Fruit fly (Drosophila melanogaster) whole organism, embryonic: ENCODE measurements around the gene CG2120.

Experiments used
- Atf3 ChIP-seq: fragments of 200-800 bp; sonication (Bioruptor generic); optimal IDR thresholded peaks from 3 replicates; lab custom pipeline; 2016; ENCODE audit warnings: missing biosample characterization, missing genetic modification characterization
- Bgb ChIP-seq: fragments of 200-800 bp; sonication (Bioruptor generic); IDR thresholded peaks from 2 replicates; pipeline ENCODE4 v1.3.6; 2022; ENCODE audit warnings: missing biosample characterization, missing genetic modification characterization; ENCODE audit not compliant: partially characterized antibody
- C15 ChIP-seq: fragments of 200-800 bp; sonication (Bioruptor generic); IDR thresholded peaks from 3 replicates; pipeline ENCODE4 v1.3.6; 2022; ENCODE audit warnings: missing biosample characterization, missing genetic modification characterization
- CG10147 ChIP-seq: fragments of 200-800 bp; sonication (Bioruptor generic); optimal IDR thresholded peaks from 2 replicates; lab custom pipeline; 2019; ENCODE audit warnings: missing biosample characterization, mild to moderate bottlenecking, missing genetic modification characterization, moderate library complexity
- CG1024 ChIP-seq: fragments of 200-800 bp; sonication (Bioruptor generic); IDR thresholded peaks from 2 replicates; pipeline ENCODE4 v1.3.6; 2022; ENCODE audit warnings: missing biosample characterization, missing genetic modification characterization
- CG12155 ChIP-seq: fragments of 200-800 bp; sonication (Bioruptor generic); optimal IDR thresholded peaks from 3 replicates; lab custom pipeline; 2016; ENCODE audit warnings: missing biosample characterization, missing genetic modification characterization
- CG13123 ChIP-seq: fragments of 200-800 bp; sonication (Bioruptor generic); optimal IDR thresholded peaks from 2 replicates; lab custom pipeline; 2016; ENCODE audit warnings: missing biosample characterization, missing genetic modification characterization
- CG13287 ChIP-seq: fragments of 200-800 bp; sonication (Bioruptor generic); IDR thresholded peaks from 2 replicates; pipeline ENCODE4 v1.3.6; 2022; ENCODE audit warnings: missing biosample characterization, missing genetic modification characterization; ENCODE audit not compliant: partially characterized antibody
- CG15269 ChIP-seq: fragments of 200-800 bp; sonication (Bioruptor generic); optimal IDR thresholded peaks from 2 replicates; lab custom pipeline; 2018; ENCODE audit warnings: missing biosample characterization, mild to moderate bottlenecking, missing genetic modification characterization, moderate library complexity
- CG16863 ChIP-seq: fragments of 200-800 bp; sonication (Bioruptor generic); optimal IDR thresholded peaks from 3 replicates; lab custom pipeline; 2016; ENCODE audit warnings: missing biosample characterization, missing genetic modification characterization
- CG17359 ChIP-seq: fragments of 200-800 bp; sonication (Bioruptor generic); optimal IDR thresholded peaks from 3 replicates; lab custom pipeline; 2018; ENCODE audit warnings: missing biosample characterization, mild to moderate bottlenecking, missing genetic modification characterization, moderate library complexity
- CG1792 ChIP-seq: fragments of 200-800 bp; sonication (Bioruptor generic); optimal IDR thresholded peaks from 2 replicates; lab custom pipeline; 2016; ENCODE audit warnings: missing biosample characterization, missing genetic modification characterization
- CG18476 ChIP-seq: fragments of 200-800 bp; sonication (Bioruptor generic); optimal IDR thresholded peaks from 2 replicates; lab custom pipeline; 2016; ENCODE audit warnings: missing biosample characterization, mild to moderate bottlenecking, missing genetic modification characterization
- CG2678 ChIP-seq: fragments of 200-800 bp; sonication (Bioruptor generic); optimal IDR thresholded peaks from 3 replicates; lab custom pipeline; 2019; ENCODE audit warnings: missing biosample characterization, mild to moderate bottlenecking, missing genetic modification characterization, moderate library complexity
- CG30403 ChIP-seq: fragments of 200-800 bp; sonication (Bioruptor generic); optimal IDR thresholded peaks from 3 replicates; lab custom pipeline; 2016; ENCODE audit warnings: missing biosample characterization, missing genetic modification characterization
- CG31365 ChIP-seq: fragments of 200-800 bp; sonication (Bioruptor generic); optimal IDR thresholded peaks from 2 replicates; lab custom pipeline; 2018; ENCODE audit warnings: missing biosample characterization, mild to moderate bottlenecking, missing genetic modification characterization
- CG32532 ChIP-seq: fragments of 200-800 bp; sonication (Bioruptor generic); IDR thresholded peaks from 2 replicates; pipeline ENCODE4 v1.3.6; 2022; ENCODE audit warnings: missing biosample characterization, missing genetic modification characterization
- CG3407 ChIP-seq: fragments of 200-800 bp; sonication (Bioruptor generic); optimal IDR thresholded peaks from 2 replicates; lab custom pipeline; 2018; ENCODE audit warnings: missing biosample characterization, mild to moderate bottlenecking, missing genetic modification characterization
- CG7928 ChIP-seq: fragments of 200-800 bp; sonication (Bioruptor generic); optimal IDR thresholded peaks from 2 replicates; lab custom pipeline; 2017; ENCODE audit warnings: missing biosample characterization, mild to moderate bottlenecking, missing genetic modification characterization
- CG7963 ChIP-seq: fragments of 200-800 bp; sonication (Bioruptor generic); IDR thresholded peaks from 3 replicates; pipeline ENCODE4 v1.3.6; 2022; ENCODE audit warnings: missing biosample characterization, missing genetic modification characterization; ENCODE audit not compliant: partially characterized antibody
- CG8281 ChIP-seq: fragments of 200-800 bp; sonication (Bioruptor generic); optimal IDR thresholded peaks from 2 replicates; lab custom pipeline; 2018; ENCODE audit warnings: missing biosample characterization, mild to moderate bottlenecking, missing genetic modification characterization, moderate library complexity
- CG8359 ChIP-seq: fragments of 200-800 bp; sonication (Bioruptor generic); optimal IDR thresholded peaks from 2 replicates; lab custom pipeline; 2017; ENCODE audit warnings: missing biosample characterization, mild to moderate bottlenecking, missing genetic modification characterization, borderline replicate concordance
- Dad ChIP-seq: fragments of 200-800 bp; sonication (Bioruptor generic); optimal IDR thresholded peaks from 3 replicates; lab custom pipeline; 2016; ENCODE audit warnings: missing biosample characterization, missing genetic modification characterization
- Hand ChIP-seq: fragments of 200-800 bp; sonication (Bioruptor generic); optimal IDR thresholded peaks from 2 replicates; lab custom pipeline; 2017; ENCODE audit warnings: mild to moderate bottlenecking, missing biosample characterization, missing genetic modification reagents, missing genetic modification characterization
- Hmx ChIP-seq: fragments of 200-800 bp; sonication (Bioruptor generic); optimal IDR thresholded peaks from 2 replicates; lab custom pipeline; 2016; ENCODE audit warnings: missing biosample characterization, missing genetic modification characterization
- Hsf ChIP-seq: fragments of 200-800 bp; sonication (Bioruptor generic); optimal IDR thresholded peaks from 3 replicates; lab custom pipeline; 2016; ENCODE audit warnings: missing biosample characterization, missing genetic modification characterization
- Nf-YB ChIP-seq: fragments of 200-800 bp; sonication (Bioruptor generic); optimal IDR thresholded peaks from 3 replicates; lab custom pipeline; 2019; ENCODE audit warnings: missing biosample characterization, mild to moderate bottlenecking, missing genetic modification characterization, moderate library complexity
- Nf-YC ChIP-seq: fragments of 200-800 bp; optimal IDR thresholded peaks from 3 replicates; lab custom pipeline; 2019; ENCODE audit warnings: missing biosample characterization, mild to moderate bottlenecking, missing genetic modification characterization, moderate library complexity
- Poxn ChIP-seq: fragments of 200-800 bp; sonication (Bioruptor generic); IDR thresholded peaks from 2 replicates; pipeline ENCODE4 v1.3.6; 2022; ENCODE audit warnings: missing biosample characterization, missing genetic modification characterization
- Side ChIP-seq: fragments of 200-800 bp; sonication (Bioruptor generic); optimal IDR thresholded peaks from 2 replicates; lab custom pipeline; 2016; ENCODE audit warnings: missing biosample characterization, missing genetic modification characterization
- Tbp ChIP-seq: fragments of >200 bp; optimal IDR thresholded peaks from 2 replicates; lab custom pipeline; 2018; ENCODE audit warnings: missing biosample characterization, missing genetic modification characterization
- Usf ChIP-seq: fragments of 200-800 bp; sonication (Bioruptor generic); optimal IDR thresholded peaks from 2 replicates; lab custom pipeline; 2017; ENCODE audit warnings: missing genotype, missing biosample characterization, missing genetic modification characterization
- ap ChIP-seq: fragments of 200-800 bp; sonication (Bioruptor generic); IDR thresholded peaks from 2 replicates; pipeline ENCODE4 v1.3.6; 2022; ENCODE audit warnings: missing biosample characterization, missing genetic modification characterization
- br ChIP-seq: fragments of >200 bp; optimal IDR thresholded peaks from 2 replicates; lab custom pipeline; 2017
- chinmo ChIP-seq: fragments of 200-800 bp; sonication (Bioruptor generic); IDR thresholded peaks from 4 replicates; pipeline ENCODE4 v1.3.6; 2022; ENCODE audit warnings: missing biosample characterization, missing genetic modification characterization; ENCODE audit not compliant: partially characterized antibody
- crc ChIP-seq: fragments of 200-800 bp; sonication (Bioruptor generic); optimal IDR thresholded peaks from 2 replicates; lab custom pipeline; 2016; ENCODE audit warnings: missing biosample characterization, missing genetic modification characterization
- crol ChIP-seq: fragments of 200-800 bp; sonication (Bioruptor generic); IDR thresholded peaks from 2 replicates; pipeline ENCODE4 v1.3.6; 2022; ENCODE audit warnings: missing biosample characterization, missing genetic modification characterization
- fd96Cb ChIP-seq: fragments of 200-800 bp; sonication (Bioruptor generic); optimal IDR thresholded peaks from 2 replicates; lab custom pipeline; 2018; ENCODE audit warnings: missing biosample characterization, mild to moderate bottlenecking, missing genetic modification characterization, moderate library complexity
- gcm ChIP-seq: fragments of 200-800 bp; sonication (Bioruptor generic); optimal IDR thresholded peaks from 2 replicates; lab custom pipeline; 2019; ENCODE audit warnings: missing biosample characterization, mild to moderate bottlenecking, missing genetic modification characterization, moderate library complexity
- gcm2 ChIP-seq: fragments of 200-800 bp; sonication (Bioruptor generic); optimal IDR thresholded peaks from 2 replicates; lab custom pipeline; 2016; ENCODE audit warnings: missing biosample characterization, missing genetic modification characterization
- nerfin-1 ChIP-seq: fragments of 200-800 bp; sonication (Bioruptor generic); optimal IDR thresholded peaks from 3 replicates; lab custom pipeline; 2019; ENCODE audit warnings: missing biosample characterization, mild to moderate bottlenecking, missing genetic modification characterization, moderate library complexity
- prd ChIP-seq, 3 experiments: fragments of >200 bp in 2 of 3; fragments of 200-800 bp in 1 of 3; sonication (Bioruptor generic) in 1 of 3; optimal IDR thresholded peaks in 2 of 3; IDR thresholded peaks in 1 of 3; 2 replicates in 2 of 3; 3 replicates in 1 of 3; pipeline versions ENCODE4 v1.3.6 to Lab custom; 2017 to 2022; ENCODE audit warnings: missing biosample characterization in 1 of 3, missing genetic modification characterization in 1 of 3
- pros ChIP-seq: fragments of 200-800 bp; sonication (Bioruptor generic); optimal IDR thresholded peaks from 3 replicates; lab custom pipeline; 2019; ENCODE audit warnings: missing biosample characterization, mild to moderate bottlenecking, missing genetic modification characterization, moderate library complexity
- rib ChIP-seq: fragments of 200-800 bp; sonication (Bioruptor generic); IDR thresholded peaks from 2 replicates; pipeline ENCODE4 v1.3.6; 2022; ENCODE audit warnings: missing biosample characterization, missing genetic modification characterization
- sima ChIP-seq: fragments of 200-800 bp; sonication (Bioruptor generic); optimal IDR thresholded peaks from 2 replicates; lab custom pipeline; 2016; ENCODE audit warnings: missing biosample characterization, missing genetic modification characterization
- sisA ChIP-seq: fragments of 200-800 bp; sonication (Bioruptor generic); IDR thresholded peaks from 2 replicates; pipeline ENCODE4 v1.3.6; 2022; ENCODE audit warnings: missing biosample characterization, missing genetic modification characterization
- sqz ChIP-seq: fragments of 200-800 bp; sonication (Bioruptor generic); optimal IDR thresholded peaks from 3 replicates; lab custom pipeline; 2018; ENCODE audit warnings: missing biosample characterization, mild to moderate bottlenecking, missing genetic modification characterization
- unc-4 ChIP-seq: fragments of 200-800 bp; sonication (Bioruptor generic); IDR thresholded peaks from 2 replicates; pipeline ENCODE4 v1.3.6; 2022; ENCODE audit warnings: missing biosample characterization, missing genetic modification characterization; ENCODE audit not compliant: partially characterized antibody
- unpg ChIP-seq: fragments of 200-800 bp; sonication (Bioruptor generic); optimal IDR thresholded peaks from 3 replicates; lab custom pipeline; 2018; ENCODE audit warnings: missing biosample characterization, mild to moderate bottlenecking, missing genetic modification characterization, moderate library complexity
- wor ChIP-seq: fragments of 200-800 bp; sonication (Bioruptor generic); IDR thresholded peaks from 2 replicates; pipeline ENCODE4 v1.3.6; 2022; ENCODE audit warnings: missing biosample characterization, missing genetic modification characterization
- zfh1 ChIP-seq: fragments of 200-800 bp; sonication (Bioruptor generic); IDR thresholded peaks from 3 replicates; pipeline ENCODE4 v1.3.6; 2022; ENCODE audit warnings: missing biosample characterization, missing genetic modification characterization

Gene CG2120

dm6 chrX:8125224-8125649 lies 10.4 kb upstream of the CG2120 start (continued):
- TF ChIP-seq fd96Cb (tag; lab: Kevin White, UChicago) (peak; percentile 53), CG7963 (no peak), CG13123 (no peak), Side (GFP tag; lab: Kevin White, UChicago) (no peak), CG1792 (GFP tag; lab: Kevin White, UChicago) (no peak), CG12155 (GFP tag; lab: Kevin White, UChicago) (no peak), Atf3 (GFP tag; lab: Kevin White, UChicago) (no peak), CG8281 (tag; lab: Kevin White, UChicago) (no peak), CG31365 (no peak), Hmx (GFP tag; lab: Kevin White, UChicago) (no peak), wor (GFP tag; lab: Robert Waterston, UW) (no peak), pros (GFP tag; lab: Kevin White, UChicago) (no peak), CG15269 (tag; lab: Kevin White, UChicago) (peak; percentile 45), Poxn (GFP tag; lab: Robert Waterston, UW) (no peak), gcm (GFP tag; lab: Kevin White, UChicago) (peak; percentile 34), CG16863 (GFP tag; lab: Kevin White, UChicago) (no peak), CG7928 (GFP tag; lab: Kevin White, UChicago) (no peak), unc-4 (GFP tag; lab: Robert Waterston, UW) (no peak), CG2678 (tag; lab: Kevin White, UChicago) (peak; percentile 74), C15 (no peak), Hand (no peak), sima (GFP tag; lab: Kevin White, UChicago) (no peak), crol (GFP tag; lab: Robert Waterston, UW) (no peak), CG3407 (GFP tag; lab: Kevin White, UChicago) (no peak), CG18476 (GFP tag; lab: Kevin White, UChicago) (no peak), gcm2 (GFP tag; lab: Kevin White, UChicago) (no peak), Bgb (GFP tag; lab: Robert Waterston, UW) (no peak), CG13287 (GFP tag; lab: Robert Waterston, UW) (no peak), sisA (GFP tag; lab: Robert Waterston, UW) (peak; percentile 24; the same call in 1 of the 2 replicates), CG10147 (peak; percentile 4), CG1024 (GFP tag; lab: Robert Waterston, UW) (no peak), CG8359 (no peak), ap (no peak), chinmo (GFP tag; lab: Robert Waterston, UW) (0 out of 4 replicates have a peak, but pooled peaks have one; percentile 20), unpg (GFP tag; lab: Kevin White, UChicago) (peak; percentile 41), prd (optimal IDR thresholded peaks at IDR 0.05; lab: Kevin White, UChicago) (no peak), prd (GFP tag; IDR thresholded peaks at IDR 0.05; lab: Robert Waterston, UW) (peak; percentile 71; the same call in 2 of the 3 replicates), Usf (GFP tag; lab: Kevin White, UChicago) (no peak), CG30403 (peak; percentile 48), Nf-YC (tag; lab: Kevin White, UChicago) (peak; percentile 48), br (lab: Kevin White, UChicago) (no peak), Hsf (GFP tag; lab: Kevin White, UChicago) (no peak), sqz (GFP tag; lab: Kevin White, UChicago) (peak; percentile 12), Dad (GFP tag; lab: Kevin White, UChicago) (no peak), zfh1 (0 out of 3 replicates have a peak, but pooled peaks have one; percentile 46), CG17359 (tag; lab: Kevin White, UChicago) (peak; percentile 65), rib (GFP tag; lab: Robert Waterston, UW) (no peak), crc (GFP tag; lab: Kevin White, UChicago) (no peak), Tbp (GFP tag; lab: Kevin White, UChicago) (no peak), nerfin-1 (tag; lab: Kevin White, UChicago) (peak; percentile 43), Nf-YB (GFP tag; lab: Kevin White, UChicago) (peak; percentile 15), CG32532 (GFP tag; lab: Robert Waterston, UW) (0 out of 2 replicates have a peak, but pooled peaks have one; percentile 17)
